Worm (Caenorhabditis elegans) whole organism, L1 larva: ENCODE results near the gene rab-37.
A peak's percentile ranks its signal among the peaks of the same experiment; 100 is the strongest.

ENCODE experiments used
- C34B4.2 ChIP-seq: sonication (generic microtip); optimal IDR thresholded peaks from 2 replicates; lab custom pipeline; 2017; ENCODE audit warnings: mild to moderate bottlenecking, missing genetic modification characterization, missing compliant biosample characterization
- aha-1 ChIP-seq: fragments of 150-350 bp; optimal IDR thresholded peaks from 2 replicates; lab custom pipeline; 2014; ENCODE audit warnings: missing biosample characterization, missing genetic modification characterization
- dpl-1 ChIP-seq, 3 experiments: fragments of 150-350 bp in 2 of 3; sonication (generic microtip) in 1 of 3; optimal IDR thresholded peaks; 2 replicates each; lab custom pipeline; 2014 to 2017; ENCODE audit warnings: missing biosample characterization in 3 of 3, missing genetic modification characterization in 3 of 3, missing genetic modification reagents in 3 of 3
- fos-1 ChIP-seq: fragments of 150-350 bp; optimal IDR thresholded peaks from 2 replicates; lab custom pipeline; 2014; ENCODE audit warnings: missing biosample characterization, missing genetic modification characterization
- grh-1 ChIP-seq: fragments of 200-800 bp; sonication (Bioruptor generic); IDR thresholded peaks from 2 replicates; pipeline ENCODE4 v1.3.6; 2022; ENCODE audit warnings: missing genetic modification reagents, missing genetic modification characterization, missing compliant biosample characterization
- lin-13 ChIP-seq: fragments of 150-350 bp; optimal IDR thresholded peaks from 2 replicates; lab custom pipeline; 2014; ENCODE audit warnings: missing biosample characterization, missing genetic modification reagents, missing genetic modification characterization
- mdl-1 ChIP-seq, 2 experiments: fragments of 150-350 bp; optimal IDR thresholded peaks; 2 replicates each; lab custom pipeline; 2014 to 2017; ENCODE audit warnings: missing biosample characterization in 2 of 2, missing genetic modification characterization in 2 of 2, inconsistent platforms in 1 of 2
- mep-1 ChIP-seq: fragments of 150-350 bp; optimal IDR thresholded peaks from 2 replicates; lab custom pipeline; 2014; ENCODE audit warnings: missing biosample characterization, missing genetic modification characterization
- nhr-11 ChIP-seq: fragments of 150-350 bp; optimal IDR thresholded peaks from 2 replicates; lab custom pipeline; 2014; ENCODE audit warnings: missing biosample characterization, missing genetic modification characterization
- skn-1 ChIP-seq: fragments of 150-350 bp; optimal IDR thresholded peaks from 2 replicates; lab custom pipeline; 2014; ENCODE audit warnings: missing biosample characterization, missing genetic modification characterization
- snpc-4 ChIP-seq: fragments of 150-350 bp; optimal IDR thresholded peaks from 2 replicates; lab custom pipeline; 2014; ENCODE audit warnings: missing biosample characterization, missing genetic modification characterization
- tbx-2 ChIP-seq: sonication (generic microtip); optimal IDR thresholded peaks from 2 replicates; lab custom pipeline; 2016; ENCODE audit warnings: missing genetic modification characterization, missing compliant biosample characterization
- unc-62 ChIP-seq: fragments of 150-350 bp; optimal IDR thresholded peaks from 2 replicates; lab custom pipeline; 2014; ENCODE audit warnings: missing biosample characterization, missing genetic modification reagents, missing genetic modification characterization
- zag-1 ChIP-seq: fragments of 150-350 bp; optimal IDR thresholded peaks from 2 replicates; lab custom pipeline; 2014; ENCODE audit warnings: missing biosample characterization, missing genetic modification characterization

ce11 chrX:4214643-4215042, 21.0 kb downstream of the rab-37 start:
- TF ChIP-seq C34B4.2 (tag; lab: Kevin White, UChicago), result no peak
- TF ChIP-seq grh-1 (GFP tag; lab: Robert Waterston, UW), result no peak
- peak; percentile 28 for TF ChIP-seq mep-1 (tag; lab: Kevin White, UChicago)
- TF ChIP-seq fos-1, result no peak
- no peak for TF ChIP-seq mdl-1 (tag; optimal IDR thresholded peaks at IDR 0.05; lab: Kevin White, UChicago)
- TF ChIP-seq nhr-11 (tag; lab: Kevin White, UChicago), result no peak
- no peak for TF ChIP-seq lin-13
- no peak for TF ChIP-seq aha-1 (tag; lab: Kevin White, UChicago)
- TF ChIP-seq dpl-1 (GFP tag; optimal IDR thresholded peaks at IDR 0.05; lab: Kevin White, UChicago), result no peak
- TF ChIP-seq unc-62 (GFP tag; lab: Kevin White, UChicago), result no peak
- no peak for TF ChIP-seq tbx-2 (tag; lab: Kevin White, UChicago)
- TF ChIP-seq skn-1 (tag; lab: Kevin White, UChicago), result peak; percentile 44
- no peak for TF ChIP-seq zag-1
- peak; percentile 9 for TF ChIP-seq snpc-4 (tag; lab: Kevin White, UChicago)
